Worm (Caenorhabditis elegans) whole organism, young adult: ENCODE data around the gene moc-2.

Experiments
- K12H6.12 ChIP-seq: fragments of 200-800 bp; sonication (Bioruptor generic); optimal IDR thresholded peaks from 2 replicates; lab custom pipeline; 2018; ENCODE audit warnings: mild to moderate bottlenecking, missing genetic modification characterization, missing compliant biosample characterization
- Y56A3A.18 ChIP-seq: fragments of 200-800 bp; sonication (Bioruptor generic); IDR thresholded peaks from 2 replicates; pipeline ENCODE4 v1.3.6; 2022; ENCODE audit warnings: missing genetic modification reagents, missing genetic modification characterization, missing compliant biosample characterization
- ama-1 ChIP-seq, 3 experiments: fragments of 150-350 bp in 1 of 3; sonication (generic microtip) in 2 of 3; optimal IDR thresholded peaks; 2 replicates each; lab custom pipeline; 2014 to 2018; ENCODE audit warnings: missing biosample characterization in 2 of 3, missing genetic modification characterization in 2 of 3, missing genetic modification reagents in 2 of 3
- ccch-3 ChIP-seq: fragments of 200-800 bp; sonication (Bioruptor generic); optimal IDR thresholded peaks from 2 replicates; lab custom pipeline; 2018; ENCODE audit warnings: mild to moderate bottlenecking, missing genetic modification characterization, missing compliant biosample characterization
- chd-7 ChIP-seq: sonication (generic microtip); optimal IDR thresholded peaks from 2 replicates; lab custom pipeline; 2016; ENCODE audit warnings: mild to moderate bottlenecking, missing genetic modification characterization, moderate library complexity, missing compliant biosample characterization
- die-1 ChIP-seq: sonication (generic microtip); optimal IDR thresholded peaks from 2 replicates; lab custom pipeline; 2016; ENCODE audit warnings: missing genotype, mild to moderate bottlenecking, missing genetic modification characterization, missing compliant biosample characterization
- hmg-1.2 ChIP-seq: fragments of 200-800 bp; sonication (Bioruptor generic); IDR thresholded peaks from 2 replicates; pipeline ENCODE4 v1.3.6; 2022; ENCODE audit warnings: missing genetic modification reagents, missing genetic modification characterization, missing compliant biosample characterization
- lin-26 ChIP-seq: fragments of 200-800 bp; sonication (Bioruptor generic); IDR thresholded peaks from 2 replicates; pipeline ENCODE4 v1.3.6; 2022; ENCODE audit warnings: missing genetic modification reagents, missing genetic modification characterization, missing compliant biosample characterization
- madf-3 ChIP-seq: fragments of 200-800 bp; sonication (Bioruptor generic); IDR thresholded peaks from 2 replicates; pipeline ENCODE4 v1.3.6; 2022; ENCODE audit warnings: missing genetic modification reagents, missing genetic modification characterization, missing compliant biosample characterization
- nfya-1 ChIP-seq: sonication (generic microtip); optimal IDR thresholded peaks from 2 replicates; lab custom pipeline; 2017; ENCODE audit warnings: antibody characterized with exemption, missing compliant biosample characterization, missing genetic modification characterization, borderline replicate concordance; ENCODE audit not compliant: insufficient read depth
- pha-4 ChIP-seq: fragments of 150-350 bp; sonication (generic microtip); optimal IDR thresholded peaks from 2 replicates; lab custom pipeline; 2014; ENCODE audit warnings: missing biosample characterization, missing genetic modification reagents, missing genetic modification characterization

ce11 chrV:6476026-6476425, 28.0 kb downstream of the moc-2 start:
- TF ChIP-seq K12H6.12 (tag; lab: Kevin White, UChicago) (no peak), chd-7 (tag; lab: Kevin White, UChicago) (no peak), lin-26 (GFP tag; lab: Robert Waterston, UW) (no peak), die-1 (tag; lab: Kevin White, UChicago) (no peak), pha-4 (tag; lab: Kevin White, UChicago) (no peak), ccch-3 (GFP tag; lab: Kevin White, UChicago) (no peak), ama-1 (optimal IDR thresholded peaks at IDR 0.05; lab: Kevin White, UChicago) (no peak), ama-1 (GFP tag; optimal IDR thresholded peaks at IDR 0.05; lab: Kevin White, UChicago) (no peak), hmg-1.2 (GFP tag; lab: Robert Waterston, UW) (no peak), nfya-1 (tag; lab: Kevin White, UChicago) (no peak), Y56A3A.18 (GFP tag; lab: Robert Waterston, UW) (no peak), madf-3 (GFP tag; lab: Robert Waterston, UW) (no peak)
